Worm (Caenorhabditis elegans): ENCODE results near the gene sre-48.

Gene sre-48

ce11 chrII:13972199-13972598, 7.5 kb downstream of the sre-48 start:
- TF ChIP-seq tra-4 (tag; optimal IDR thresholded peaks at IDR 0.05) = no peak
- no peak for TF ChIP-seq ets-7 (tag; optimal IDR thresholded peaks at IDR 0.05)
- no peak for TF ChIP-seq hmg-4 (GFP tag; optimal IDR thresholded peaks at IDR 0.05)
- TF ChIP-seq tbx-11 (GFP tag; IDR thresholded peaks at IDR 0.05) = no peak
- no peak for TF ChIP-seq flt-1 (GFP tag; IDR thresholded peaks at IDR 0.05)
- no peak for TF ChIP-seq ceh-13 (GFP tag; optimal IDR thresholded peaks at IDR 0.05)
- TF ChIP-seq pes-1 (GFP tag; IDR thresholded peaks at IDR 0.05) = no peak
- no peak for TF ChIP-seq aly-1 (tag; optimal IDR thresholded peaks at IDR 0.05)
- no peak for TF ChIP-seq B0310.2 (tag; optimal IDR thresholded peaks at IDR 0.05)
- TF ChIP-seq scrt-1 (GFP tag; IDR thresholded peaks at IDR 0.05) = no peak
- no peak for TF ChIP-seq hmbx-1 (tag; optimal IDR thresholded peaks at IDR 0.05)

- TF ChIP-seq ceh-13 (GFP tag; optimal IDR thresholded peaks at IDR 0.05) (no peak), hmg-4 (GFP tag; optimal IDR thresholded peaks at IDR 0.05) (no peak), ama-1 (optimal IDR thresholded peaks at IDR 0.05) (no peak), tra-4 (tag; optimal IDR thresholded peaks at IDR 0.05) (no peak), pes-1 (GFP tag; IDR thresholded peaks at IDR 0.05) (no peak), aly-1 (tag; optimal IDR thresholded peaks at IDR 0.05) (no peak), flt-1 (GFP tag; IDR thresholded peaks at IDR 0.05) (no peak), B0310.2 (tag; optimal IDR thresholded peaks at IDR 0.05) (no peak)
Measured at ce11 chrII:13968979-13969378, 10.7 kb downstream of the sre-48 start, which contains the start of gene sre-43. Gene sre-43, minus strand, starts transcription at chrII:13969079.

- no peak for TF ChIP-seq flt-1 (GFP tag; IDR thresholded peaks at IDR 0.05)
- no peak for TF ChIP-seq hmbx-1 (tag; optimal IDR thresholded peaks at IDR 0.05)
- no peak for TF ChIP-seq hmg-4 (GFP tag; optimal IDR thresholded peaks at IDR 0.05)
- TF ChIP-seq ceh-13 (GFP tag; optimal IDR thresholded peaks at IDR 0.05) = no peak
- no peak for TF ChIP-seq scrt-1 (GFP tag; IDR thresholded peaks at IDR 0.05)
- no peak for TF ChIP-seq pes-1 (GFP tag; IDR thresholded peaks at IDR 0.05)
- TF ChIP-seq ets-7 (tag; optimal IDR thresholded peaks at IDR 0.05) = no peak
- TF ChIP-seq ceh-36 (tag; optimal IDR thresholded peaks at IDR 0.05) = no peak
- no peak for TF ChIP-seq tra-4 (tag; optimal IDR thresholded peaks at IDR 0.05)
- no peak for TF ChIP-seq ama-1 (optimal IDR thresholded peaks at IDR 0.05)
Measured at ce11 chrII:13966242-13966641, 13.4 kb downstream of the sre-48 start, which contains the start of gene W07G1.7. Gene W07G1.7, minus strand, starts transcription at chrII:13966342.

ce11 chrII:13964325-13964724, 15.4 kb downstream of the sre-48 start:
- TF ChIP-seq pes-1 (GFP tag; IDR thresholded peaks at IDR 0.05) (no peak), sea-1 (GFP tag; conservative IDR thresholded peaks at IDR 0.05) (no peak)

- TF ChIP-seq scrt-1 (GFP tag; IDR thresholded peaks at IDR 0.05) (no peak), F13C5.2 (tag; optimal IDR thresholded peaks at IDR 0.05) (no peak)
Measured at ce11 chrII:13962319-13962718, 17.4 kb downstream of the sre-48 start, which contains the start of gene rpi-1. Gene rpi-1, minus strand, starts transcription at chrII:13962419.

- TF ChIP-seq hmg-4 (GFP tag; optimal IDR thresholded peaks at IDR 0.05) (no peak), ama-1 (optimal IDR thresholded peaks at IDR 0.05) (no peak), tbx-11 (GFP tag; IDR thresholded peaks at IDR 0.05) (no peak), F13C5.2 (tag; optimal IDR thresholded peaks at IDR 0.05) (no peak), aly-1 (tag; optimal IDR thresholded peaks at IDR 0.05) (no peak), pes-1 (GFP tag; IDR thresholded peaks at IDR 0.05) (no peak), tra-4 (tag; optimal IDR thresholded peaks at IDR 0.05) (no peak), tbx-37 (GFP tag; conservative IDR thresholded peaks at IDR 0.05) (no peak), scrt-1 (GFP tag; IDR thresholded peaks at IDR 0.05) (no peak), sea-1 (GFP tag; conservative IDR thresholded peaks at IDR 0.05) (no peak), ets-7 (tag; optimal IDR thresholded peaks at IDR 0.05) (no peak), ceh-36 (tag; optimal IDR thresholded peaks at IDR 0.05) (no peak), ceh-13 (GFP tag; optimal IDR thresholded peaks at IDR 0.05) (no peak), hnd-1 (tag; optimal IDR thresholded peaks at IDR 0.05) (no peak)
Measured at ce11 chrII:13961567-13961966, 18.1 kb downstream of the sre-48 start.

- TF ChIP-seq hmbx-1 (tag; optimal IDR thresholded peaks at IDR 0.05) = no peak
- no peak for TF ChIP-seq flt-1 (GFP tag; IDR thresholded peaks at IDR 0.05)
- TF ChIP-seq ceh-36 (tag; optimal IDR thresholded peaks at IDR 0.05) = no peak
- TF ChIP-seq pes-1 (GFP tag; IDR thresholded peaks at IDR 0.05) = no peak
- TF ChIP-seq ama-1 (optimal IDR thresholded peaks at IDR 0.05) = no peak
- TF ChIP-seq hmg-4 (GFP tag; optimal IDR thresholded peaks at IDR 0.05) = no peak
- no peak for TF ChIP-seq tra-4 (tag; optimal IDR thresholded peaks at IDR 0.05)
- no peak for TF ChIP-seq ets-7 (tag; optimal IDR thresholded peaks at IDR 0.05)
- TF ChIP-seq sea-1 (GFP tag; conservative IDR thresholded peaks at IDR 0.05) = no peak
- TF ChIP-seq F13C5.2 (tag; optimal IDR thresholded peaks at IDR 0.05) = no peak
- no peak for TF ChIP-seq tbx-37 (GFP tag; conservative IDR thresholded peaks at IDR 0.05)
- no peak for TF ChIP-seq aly-1 (tag; optimal IDR thresholded peaks at IDR 0.05)
- no peak for TF ChIP-seq ceh-13 (GFP tag; optimal IDR thresholded peaks at IDR 0.05)
- TF ChIP-seq tbx-11 (GFP tag; IDR thresholded peaks at IDR 0.05) = no peak
- no peak for TF ChIP-seq scrt-1 (GFP tag; IDR thresholded peaks at IDR 0.05)
- TF ChIP-seq hnd-1 (tag; optimal IDR thresholded peaks at IDR 0.05) = no peak
- TF ChIP-seq B0310.2 (tag; optimal IDR thresholded peaks at IDR 0.05) = no peak
Measured at ce11 chrII:13958359-13958758, 21.3 kb downstream of the sre-48 start.

ce11 chrII:13957437-13957836, 22.2 kb downstream of the sre-48 start, which contains the start of gene zip-3:
Gene zip-3, minus strand, starts transcription at chrII:13957457.
- no peak for TF ChIP-seq tra-4 (tag; optimal IDR thresholded peaks at IDR 0.05)

ce11 chrII:13956529-13956928, 23.2 kb downstream of the sre-48 start:
- TF ChIP-seq tbx-37 (GFP tag; conservative IDR thresholded peaks at IDR 0.05) (no peak), flt-1 (GFP tag; IDR thresholded peaks at IDR 0.05) (no peak), hmg-4 (GFP tag; optimal IDR thresholded peaks at IDR 0.05) (no peak), ama-1 (optimal IDR thresholded peaks at IDR 0.05) (no peak), tra-4 (tag; optimal IDR thresholded peaks at IDR 0.05) (no peak), pes-1 (GFP tag; IDR thresholded peaks at IDR 0.05) (no peak), hnd-1 (tag; optimal IDR thresholded peaks at IDR 0.05) (no peak), aly-1 (tag; optimal IDR thresholded peaks at IDR 0.05) (no peak), ceh-13 (GFP tag; optimal IDR thresholded peaks at IDR 0.05) (no peak), hmbx-1 (tag; optimal IDR thresholded peaks at IDR 0.05) (no peak), tbx-11 (GFP tag; IDR thresholded peaks at IDR 0.05) (no peak), B0310.2 (tag; optimal IDR thresholded peaks at IDR 0.05) (no peak)
